Fruit fly (Drosophila melanogaster) whole organism, embryonic: ENCODE results near the gene CG7367.

Experiments used
- Bteb2 ChIP-seq: fragments of 200-800 bp; sonication (Bioruptor generic); optimal IDR thresholded peaks from 2 replicates; lab custom pipeline; 2016; ENCODE audit warnings: missing biosample characterization, missing genetic modification characterization
- CG11398 ChIP-seq: fragments of 200-800 bp; sonication (Bioruptor generic); optimal IDR thresholded peaks from 2 replicates; lab custom pipeline; 2016; ENCODE audit warnings: missing biosample characterization, missing genetic modification characterization
- CG11695 ChIP-seq: fragments of 200-800 bp; sonication (Bioruptor generic); IDR thresholded peaks from 3 replicates; pipeline ENCODE4 v1.3.6; 2022; ENCODE audit warnings: missing biosample characterization, missing genetic modification characterization
- CG1602 ChIP-seq: fragments of 200-800 bp; sonication (Bioruptor generic); optimal IDR thresholded peaks from 3 replicates; lab custom pipeline; 2016; ENCODE audit warnings: missing biosample characterization, missing genetic modification characterization
- CG18262 ChIP-seq: fragments of 200-800 bp; optimal IDR thresholded peaks from 3 replicates; lab custom pipeline; 2019; ENCODE audit warnings: missing biosample characterization, mild to moderate bottlenecking, missing genetic modification characterization, moderate library complexity
- CG2875 ChIP-seq: fragments of 200-800 bp; sonication (Bioruptor generic); optimal IDR thresholded peaks from 2 replicates; lab custom pipeline; 2017; ENCODE audit warnings: missing biosample characterization, mild to moderate bottlenecking, missing genetic modification characterization, missing genetic modification reagents
- CG34224 ChIP-seq: fragments of 200-800 bp; sonication (Bioruptor generic); IDR thresholded peaks from 3 replicates; pipeline ENCODE4 v1.3.6; 2022; ENCODE audit warnings: missing biosample characterization, missing genetic modification characterization; ENCODE audit not compliant: partially characterized antibody
- CG4328 ChIP-seq: fragments of 200-800 bp; sonication (Bioruptor generic); optimal IDR thresholded peaks from 3 replicates; lab custom pipeline; 2017; ENCODE audit warnings: missing biosample characterization, missing genetic modification reagents, missing genetic modification characterization
- CG4424 ChIP-seq: fragments of 200-800 bp; sonication (Bioruptor generic); optimal IDR thresholded peaks from 3 replicates; lab custom pipeline; 2016; ENCODE audit warnings: missing biosample characterization, missing genetic modification characterization
- CG6654 ChIP-seq: fragments of 200-800 bp; sonication (Bioruptor generic); optimal IDR thresholded peaks from 2 replicates; lab custom pipeline; 2017; ENCODE audit warnings: missing biosample characterization, mild to moderate bottlenecking, missing genetic modification characterization
- CG8089 ChIP-seq: fragments of 200-800 bp; sonication (Bioruptor generic); optimal IDR thresholded peaks from 3 replicates; lab custom pipeline; 2016; ENCODE audit warnings: missing biosample characterization, missing genetic modification characterization
- CG8359 ChIP-seq: fragments of 200-800 bp; sonication (Bioruptor generic); optimal IDR thresholded peaks from 2 replicates; lab custom pipeline; 2017; ENCODE audit warnings: missing biosample characterization, mild to moderate bottlenecking, missing genetic modification characterization, borderline replicate concordance
- CHES-1-like ChIP-seq: fragments of 200-800 bp; sonication (Bioruptor generic); optimal IDR thresholded peaks from 2 replicates; lab custom pipeline; 2016; ENCODE audit warnings: missing biosample characterization, missing genetic modification characterization
- Doc3 ChIP-seq: fragments of 200-800 bp; sonication (Bioruptor generic); IDR thresholded peaks from 3 replicates; pipeline ENCODE4 v1.3.6; 2022; ENCODE audit warnings: missing biosample characterization, missing genetic modification characterization; ENCODE audit not compliant: partially characterized antibody
- Dp ChIP-seq: fragments of 200-800 bp; sonication (Bioruptor generic); optimal IDR thresholded peaks from 2 replicates; lab custom pipeline; 2018; ENCODE audit warnings: missing biosample characterization, mild to moderate bottlenecking, missing genetic modification characterization, moderate library complexity
- Dref ChIP-seq: fragments of 200-800 bp; sonication (Bioruptor generic); IDR thresholded peaks from 2 replicates; pipeline ENCODE4 v1.3.6; 2022; ENCODE audit warnings: missing biosample characterization, missing genetic modification characterization
- ERR ChIP-seq: fragments of 200-800 bp; sonication (Bioruptor generic); optimal IDR thresholded peaks from 2 replicates; lab custom pipeline; 2016; ENCODE audit warnings: missing biosample characterization, missing genetic modification characterization
- H2.0 ChIP-seq: fragments of 200-800 bp; sonication (Bioruptor generic); IDR thresholded peaks from 2 replicates; pipeline ENCODE4 v1.3.6; 2022; ENCODE audit warnings: missing biosample characterization, missing genetic modification characterization
- Hand ChIP-seq: fragments of 200-800 bp; sonication (Bioruptor generic); optimal IDR thresholded peaks from 2 replicates; lab custom pipeline; 2017; ENCODE audit warnings: mild to moderate bottlenecking, missing biosample characterization, missing genetic modification reagents, missing genetic modification characterization
- HmgD ChIP-seq: fragments of 200-800 bp; sonication (Bioruptor generic); optimal IDR thresholded peaks from 3 replicates; lab custom pipeline; 2016; ENCODE audit warnings: missing biosample characterization, missing genetic modification characterization
- Lim3 ChIP-seq: fragments of 200-800 bp; sonication (Bioruptor generic); IDR thresholded peaks from 2 replicates; pipeline ENCODE4 v1.3.6; 2022; ENCODE audit warnings: missing biosample characterization, missing genetic modification characterization
- Meics ChIP-seq: fragments of 200-800 bp; sonication (Bioruptor generic); optimal IDR thresholded peaks from 2 replicates; lab custom pipeline; 2017; ENCODE audit warnings: missing biosample characterization, mild to moderate bottlenecking, missing genetic modification characterization
- Myb ChIP-seq: fragments of 200-800 bp; sonication (Bioruptor generic); optimal IDR thresholded peaks from 2 replicates; lab custom pipeline; 2016; ENCODE audit warnings: missing biosample characterization, missing genetic modification characterization
- NFAT ChIP-seq: fragments of 200-800 bp; sonication (Bioruptor generic); IDR thresholded peaks from 2 replicates; pipeline ENCODE4 v1.3.6; 2022; ENCODE audit warnings: missing biosample characterization, missing genetic modification characterization
- Nf-YA ChIP-seq: fragments of 200-800 bp; sonication (Bioruptor generic); IDR thresholded peaks from 2 replicates; pipeline ENCODE4 v1.3.6; 2022; ENCODE audit warnings: missing biosample characterization, missing genetic modification characterization
- Opbp ChIP-seq: fragments of 200-800 bp; sonication (Bioruptor generic); IDR thresholded peaks from 3 replicates; pipeline ENCODE4 v1.3.6; 2022; ENCODE audit warnings: missing biosample characterization, missing genetic modification characterization; ENCODE audit not compliant: partially characterized antibody
- Spps ChIP-seq: fragments of 200-800 bp; sonication (Bioruptor generic); optimal IDR thresholded peaks from 2 replicates; lab custom pipeline; 2018; ENCODE audit warnings: missing biosample characterization, mild to moderate bottlenecking, missing genetic modification characterization
- Vsx1 ChIP-seq: fragments of 200-800 bp; sonication (Bioruptor generic); optimal IDR thresholded peaks from 2 replicates; lab custom pipeline; 2017; ENCODE audit warnings: missing biosample characterization, mild to moderate bottlenecking, missing genetic modification characterization, missing genetic modification reagents
- amos ChIP-seq: fragments of 200-800 bp; sonication (Bioruptor generic); IDR thresholded peaks from 2 replicates; pipeline ENCODE4 v1.3.6; 2022; ENCODE audit warnings: missing biosample characterization, missing genetic modification characterization; ENCODE audit not compliant: partially characterized antibody
- ase ChIP-seq: fragments of 200-800 bp; sonication (Bioruptor generic); IDR thresholded peaks from 3 replicates; pipeline ENCODE4 v1.3.6; 2022; ENCODE audit warnings: missing biosample characterization, missing genetic modification characterization
- ato ChIP-seq: fragments of 200-800 bp; sonication (Bioruptor generic); IDR thresholded peaks from 2 replicates; pipeline ENCODE4 v1.3.6; 2022; ENCODE audit warnings: missing biosample characterization, missing genetic modification characterization; ENCODE audit not compliant: partially characterized antibody
- cg ChIP-seq: fragments of 200-800 bp; sonication (Bioruptor generic); optimal IDR thresholded peaks from 3 replicates; lab custom pipeline; 2019; ENCODE audit warnings: missing biosample characterization, mild to moderate bottlenecking, missing genetic modification characterization, moderate library complexity
- crol ChIP-seq: fragments of 200-800 bp; sonication (Bioruptor generic); IDR thresholded peaks from 2 replicates; pipeline ENCODE4 v1.3.6; 2022; ENCODE audit warnings: missing biosample characterization, missing genetic modification characterization
- gcm2 ChIP-seq: fragments of 200-800 bp; sonication (Bioruptor generic); optimal IDR thresholded peaks from 2 replicates; lab custom pipeline; 2016; ENCODE audit warnings: missing biosample characterization, missing genetic modification characterization
- gem ChIP-seq: fragments of 200-800 bp; sonication (Bioruptor generic); optimal IDR thresholded peaks from 2 replicates; lab custom pipeline; 2019; ENCODE audit warnings: missing biosample characterization, mild to moderate bottlenecking, missing genetic modification characterization, moderate library complexity
- kni ChIP-seq: fragments of 200-800 bp; sonication (Bioruptor generic); optimal IDR thresholded peaks from 3 replicates; lab custom pipeline; 2017; ENCODE audit warnings: mild to moderate bottlenecking, missing biosample characterization, missing genetic modification reagents, missing genetic modification characterization
- knrl ChIP-seq: fragments of 200-800 bp; sonication (Bioruptor generic); IDR thresholded peaks from 3 replicates; pipeline ENCODE4 v1.3.6; 2022; ENCODE audit warnings: missing biosample characterization, missing genetic modification characterization; ENCODE audit not compliant: partially characterized antibody
- luna ChIP-seq: fragments of 200-800 bp; sonication (Bioruptor generic); optimal IDR thresholded peaks from 2 replicates; lab custom pipeline; 2016; ENCODE audit warnings: missing biosample characterization, missing genetic modification characterization
- nmo ChIP-seq: fragments of 200-800 bp; sonication (Bioruptor generic); optimal IDR thresholded peaks from 2 replicates; lab custom pipeline; 2018; ENCODE audit warnings: missing biosample characterization, mild to moderate bottlenecking, missing genetic modification characterization, moderate library complexity
- peb ChIP-seq: fragments of 200-800 bp; sonication (Bioruptor generic); IDR thresholded peaks from 2 replicates; pipeline ENCODE4 v1.3.6; 2022; ENCODE audit warnings: missing biosample characterization, missing genetic modification characterization
- pzg ChIP-seq: fragments of 200-800 bp; sonication (Bioruptor generic); optimal IDR thresholded peaks from 3 replicates; lab custom pipeline; 2018; ENCODE audit warnings: missing biosample characterization, mild to moderate bottlenecking, missing genetic modification characterization, moderate library complexity
- repo ChIP-seq: fragments of 200-800 bp; sonication (Bioruptor generic); optimal IDR thresholded peaks from 2 replicates; lab custom pipeline; 2016; ENCODE audit warnings: missing biosample characterization, missing genetic modification characterization
- seq ChIP-seq: fragments of 200-800 bp; sonication (Bioruptor generic); IDR thresholded peaks from 2 replicates; pipeline ENCODE4 v1.3.6; 2022; ENCODE audit warnings: missing biosample characterization, missing genetic modification characterization
- tgo ChIP-seq: fragments of 200-800 bp; sonication (Bioruptor generic); IDR thresholded peaks from 3 replicates; pipeline ENCODE4 v1.3.6; 2022; ENCODE audit warnings: missing biosample characterization, missing genetic modification characterization
- tna ChIP-seq: fragments of 200-800 bp; sonication (Bioruptor generic); IDR thresholded peaks from 2 replicates; pipeline ENCODE4 v1.3.6; 2022; ENCODE audit warnings: missing biosample characterization, missing genetic modification characterization; ENCODE audit not compliant: partially characterized antibody
- toy ChIP-seq: fragments of 200-800 bp; sonication (Bioruptor generic); IDR thresholded peaks from 2 replicates; pipeline ENCODE4 v1.3.6; 2022; ENCODE audit warnings: missing biosample characterization, missing genetic modification characterization
- tx ChIP-seq: fragments of 200-800 bp; sonication (Bioruptor generic); optimal IDR thresholded peaks from 2 replicates; lab custom pipeline; 2016; ENCODE audit warnings: missing biosample characterization, missing genetic modification characterization
- vfl ChIP-seq: fragments of 200-800 bp; sonication (Bioruptor generic); optimal IDR thresholded peaks from 2 replicates; lab custom pipeline; 2016; ENCODE audit warnings: missing biosample characterization, missing genetic modification characterization

The CG7367 gene

dm6 chr2L:8001694-8002627, 37.6 kb downstream of the CG7367 start (continued):
- TF ChIP-seq Dref (GFP tag; lab: Robert Waterston, UW) (no peak), CHES-1-like (GFP tag; lab: Kevin White, UChicago) (peak; percentile 73), CG4424 (GFP tag; lab: Kevin White, UChicago) (peak; percentile 93), toy (GFP tag; lab: Robert Waterston, UW) (peak; percentile 53), repo (GFP tag; lab: Kevin White, UChicago) (peak; percentile 69), Opbp (no peak), luna (GFP tag; lab: Kevin White, UChicago) (no peak), pzg (no peak), Bteb2 (GFP tag; lab: Kevin White, UChicago) (peak; percentile 76), CG11398 (peak; percentile 46), crol (no peak), Lim3 (0 out of 2 replicates have a peak, but pooled peaks have one; percentile 41), CG18262 (tag; lab: Kevin White, UChicago) (peak; percentile 93), CG8359 (GFP tag; lab: Kevin White, UChicago) (peak; percentile 68), tna (GFP tag; lab: Robert Waterston, UW) (no peak), CG1602 (GFP tag; lab: Kevin White, UChicago) (peak; percentile 84), CG34224 (no peak; the same call in 2 of the 3 replicates), ERR (GFP tag; lab: Kevin White, UChicago) (peak; percentile 71), CG8089 (GFP tag; lab: Kevin White, UChicago) (peak; percentile 77), ase (GFP tag; lab: Robert Waterston, UW) (peak; percentile 69; the same call in 2 of the 3 replicates), gcm2 (GFP tag; lab: Kevin White, UChicago) (peak; percentile 66), CG11695 (GFP tag; lab: Robert Waterston, UW) (peak; percentile 93), ato (no peak), H2.0 (GFP tag; lab: Robert Waterston, UW) (peak; percentile 68), amos (GFP tag; lab: Robert Waterston, UW) (no peak), tx (peak; percentile 69), peb (GFP tag; lab: Robert Waterston, UW) (peak; percentile 66), knrl (GFP tag; lab: Robert Waterston, UW) (no peak), gem (tag; lab: Kevin White, UChicago) (peak; percentile 94), Nf-YA (GFP tag; lab: Robert Waterston, UW) (peak; percentile 62), Spps (tag; lab: Kevin White, UChicago) (peak; percentile 64), Doc3 (GFP tag; lab: Robert Waterston, UW) (no peak), CG2875 (GFP tag; lab: Kevin White, UChicago) (peak; percentile 78), seq (GFP tag; lab: Robert Waterston, UW) (peak; percentile 89), Hand (peak; percentile 79), HmgD (no peak), cg (GFP tag; lab: Kevin White, UChicago) (no peak), Vsx1 (GFP tag; lab: Kevin White, UChicago) (peak; percentile 80), nmo (peak; percentile 94), CG4328 (GFP tag; lab: Kevin White, UChicago) (peak; percentile 84), kni (GFP tag; lab: Kevin White, UChicago) (peak; percentile 41), Meics (GFP tag; lab: Kevin White, UChicago) (peak; percentile 92), Myb (GFP tag; lab: Kevin White, UChicago) (peak; percentile 61), Dp (GFP tag; lab: Kevin White, UChicago) (no peak), tgo (GFP tag; lab: Robert Waterston, UW) (peak; percentile 87), CG6654 (GFP tag; lab: Kevin White, UChicago) (peak; percentile 68), NFAT (peak; percentile 60; the same call in 1 of the 2 replicates), vfl (GFP tag; lab: Kevin White, UChicago) (peak; percentile 62)
